Fruit fly (Drosophila melanogaster) whole organism, embryonic: ENCODE measurements around the gene Nelf-E.

ENCODE experiments used
- CG11093 ChIP-seq: fragments of 200-800 bp; sonication (Bioruptor generic); IDR thresholded peaks from 3 replicates; pipeline ENCODE4 v1.3.6; 2022; ENCODE audit warnings: missing biosample characterization, missing genetic modification characterization
- CG11560 ChIP-seq: fragments of 200-800 bp; sonication (Bioruptor generic); IDR thresholded peaks from 3 replicates; pipeline ENCODE4 v1.3.6; 2022; ENCODE audit warnings: missing biosample characterization, missing genetic modification characterization
- CG6791 ChIP-seq: fragments of 200-800 bp; sonication (Bioruptor generic); IDR thresholded peaks from 3 replicates; pipeline ENCODE4 v1.3.6; 2022; ENCODE audit warnings: missing biosample characterization, missing genetic modification characterization; ENCODE audit not compliant: partially characterized antibody
- Dll ChIP-seq: fragments of 200-800 bp; sonication (Bioruptor generic); IDR thresholded peaks from 4 replicates; pipeline ENCODE4 v1.3.6; 2022; ENCODE audit warnings: missing biosample characterization, missing genetic modification characterization; ENCODE audit not compliant: partially characterized antibody
- HLH3B ChIP-seq: fragments of 200-800 bp; sonication (Bioruptor generic); IDR thresholded peaks from 2 replicates; pipeline ENCODE4 v1.3.6; 2022; ENCODE audit warnings: missing biosample characterization, missing genetic modification characterization
- Hr39 ChIP-seq: fragments of >200 bp; optimal IDR thresholded peaks from 2 replicates; lab custom pipeline; 2017
- Sry-β ChIP-seq: fragments of 200-800 bp; sonication (Bioruptor generic); optimal IDR thresholded peaks from 2 replicates; lab custom pipeline; 2018; ENCODE audit warnings: missing biosample characterization, mild to moderate bottlenecking, missing genetic modification characterization, moderate library complexity
- aop ChIP-seq: fragments of 200-800 bp; sonication (Bioruptor generic); IDR thresholded peaks from 2 replicates; pipeline ENCODE4 v1.3.6; 2022; ENCODE audit warnings: missing biosample characterization, missing genetic modification characterization
- br ChIP-seq: fragments of >200 bp; optimal IDR thresholded peaks from 2 replicates; lab custom pipeline; 2017
- peb ChIP-seq: fragments of 200-800 bp; sonication (Bioruptor generic); IDR thresholded peaks from 2 replicates; pipeline ENCODE4 v1.3.6; 2022; ENCODE audit warnings: missing biosample characterization, missing genetic modification characterization

- TF ChIP-seq peb (GFP tag; lab: Robert Waterston, UW) (no peak), aop (GFP tag; lab: Robert Waterston, UW) (no peak), br (lab: Kevin White, UChicago) (no peak), CG11560 (tag; lab: Robert Waterston, UW) (no peak), Sry-β (no peak), CG11093 (GFP tag; lab: Robert Waterston, UW) (no peak), HLH3B (GFP tag; lab: Robert Waterston, UW) (no peak), Hr39 (lab: Kevin White, UChicago) (no peak), CG6791 (GFP tag; lab: Robert Waterston, UW) (no peak), Dll (GFP tag; lab: Robert Waterston, UW) (no peak)
Measured at dm6 chr3L:8550836-8551235, 49.8 kb downstream of the Nelf-E start.
